Worm (Caenorhabditis elegans): Measurements from ENCODE around the gene C46C2.5.

Gene C46C2.5

DNA sequence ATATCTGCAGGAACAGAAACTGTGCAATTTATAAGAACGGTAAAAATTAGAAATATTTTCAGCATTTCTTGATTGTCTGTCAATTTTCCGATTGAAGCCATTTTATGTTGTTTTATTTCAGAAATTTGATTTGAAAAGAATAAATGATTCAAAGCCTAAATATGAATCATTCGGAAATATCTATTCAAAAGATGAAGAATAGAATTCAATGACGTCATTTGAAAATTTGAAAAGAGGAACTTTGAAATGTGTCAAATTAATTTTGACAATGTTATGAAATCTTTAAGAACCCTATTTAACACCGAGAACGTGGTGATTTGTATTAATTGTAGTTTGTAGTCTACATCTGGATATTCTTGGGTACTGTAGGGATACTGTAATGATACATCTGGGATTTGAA is at the start of gene C46C2.5:
C46C2.5 (minus strand) TSS at position 101 of the 400 bp plus-strand sequence.
- no peak for TF ChIP-seq sma-9 (GFP tag; optimal IDR thresholded peaks at IDR 0.05)
- TF ChIP-seq sma-9 (tag; optimal IDR thresholded peaks at IDR 0.05) = no peak

DNA sequence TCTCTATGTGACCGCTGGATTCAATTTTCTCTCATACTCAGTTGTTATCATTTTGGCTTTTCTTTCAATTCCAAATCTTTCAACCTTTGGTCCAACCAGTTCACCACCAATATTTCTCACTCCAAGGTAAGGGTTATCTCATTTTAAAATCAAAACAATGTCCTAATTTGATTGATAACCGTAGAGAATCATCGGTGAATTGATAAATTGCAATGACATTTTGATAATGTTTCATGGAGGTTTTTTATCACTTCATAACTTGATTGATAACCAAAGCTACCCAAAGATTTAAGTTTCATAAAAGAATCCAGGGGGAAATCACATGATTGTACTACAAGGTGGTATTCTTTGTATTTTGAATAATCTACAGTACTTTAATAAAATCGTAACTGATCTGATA is 46.7 kb upstream of the C46C2.5 start:
- TF ChIP-seq sma-3 (GFP tag; optimal IDR thresholded peaks at IDR 0.05) (no peak), ztf-11 (tag; optimal IDR thresholded peaks at IDR 0.05) (no peak), unc-62 (GFP tag; optimal IDR thresholded peaks at IDR 0.05) (no peak), unc-39 (tag; optimal IDR thresholded peaks at IDR 0.05) (no peak), lin-13 (GFP tag; optimal IDR thresholded peaks at IDR 0.05) (no peak), ceh-82 (tag; optimal IDR thresholded peaks at IDR 0.05) (no peak), mdl-1 (tag; optimal IDR thresholded peaks at IDR 0.05) (no peak), nhr-23 (tag; optimal IDR thresholded peaks at IDR 0.05) (no peak), snpc-4 (tag; optimal IDR thresholded peaks at IDR 0.05) (no peak), C34F6.9 (tag; optimal IDR thresholded peaks at IDR 0.05) (no peak)

DNA sequence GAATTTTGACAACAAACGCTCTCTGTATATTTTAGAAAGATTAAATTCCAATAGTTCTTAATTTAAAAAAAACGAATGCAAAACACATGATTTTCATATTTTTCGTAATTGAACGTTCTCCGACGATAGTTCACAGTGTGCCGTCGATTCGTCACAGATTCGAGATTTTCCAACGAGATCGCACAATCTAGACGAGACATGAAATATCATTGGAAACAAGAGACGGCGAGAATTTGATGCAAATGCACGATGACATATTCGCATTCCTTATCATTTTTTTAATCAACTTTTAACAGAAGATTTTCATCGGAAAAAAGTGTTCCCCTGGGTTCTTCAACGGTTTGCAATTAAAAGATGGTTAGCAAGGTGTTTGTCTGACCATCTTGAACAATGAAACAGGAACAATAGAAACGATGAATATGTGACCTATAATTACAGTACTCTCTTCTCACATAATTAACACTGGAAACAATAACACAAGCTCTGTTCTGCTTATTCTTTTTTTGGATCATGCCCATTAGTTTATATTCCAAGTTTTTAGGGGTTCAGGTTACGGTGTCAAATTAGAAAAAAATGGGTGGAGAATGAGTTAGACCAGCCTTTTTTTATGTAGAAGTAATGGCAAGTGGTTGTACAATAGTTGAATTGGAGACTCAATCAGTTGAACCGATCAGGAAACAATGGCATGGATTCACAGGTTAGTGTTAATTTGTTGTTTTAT is 40.2 kb upstream of the C46C2.5 start, which contains the start of gene Y11D7A.3:
Y11D7A.3 (plus strand) TSS at position 671 of the 721 bp plus-strand sequence.
- TF ChIP-seq zag-1 (tag; optimal IDR thresholded peaks at IDR 0.05) (no peak), ztf-1 (GFP tag; conservative IDR thresholded peaks at IDR 0.05) (no peak), sma-9 (GFP tag; optimal IDR thresholded peaks at IDR 0.05) (peak; percentile 43), sma-9 (tag; optimal IDR thresholded peaks at IDR 0.05) (no peak)

DNA sequence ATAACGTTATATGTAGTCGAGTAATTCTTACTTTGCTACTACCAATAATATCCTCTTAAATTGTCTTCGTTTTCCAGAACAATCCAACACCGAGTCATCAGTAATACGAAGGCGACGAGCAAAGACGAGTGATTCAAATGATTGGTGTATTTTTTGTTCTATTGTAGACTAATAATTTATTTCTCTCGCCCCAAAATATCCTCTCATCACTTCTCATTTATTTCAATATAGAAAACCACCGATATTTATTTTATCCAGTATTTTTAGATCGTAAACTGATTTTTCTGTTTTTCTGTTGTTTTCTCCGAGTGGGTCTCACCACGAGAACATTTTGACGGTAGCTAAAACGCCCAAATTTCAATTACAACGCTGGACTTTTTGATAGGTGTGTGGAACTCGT is 35.2 kb upstream of the C46C2.5 start:
- no peak for TF ChIP-seq dmd-4 (tag; optimal IDR thresholded peaks at IDR 0.05)
- no peak for TF ChIP-seq crh-2 (tag; optimal IDR thresholded peaks at IDR 0.05)
- no peak for TF ChIP-seq ztf-11 (tag; optimal IDR thresholded peaks at IDR 0.05)
- TF ChIP-seq mbf-1 (tag; optimal IDR thresholded peaks at IDR 0.05) = no peak
- no peak for TF ChIP-seq blmp-1 (tag; optimal IDR thresholded peaks at IDR 0.05; ENCODE audit: insufficient read depth)
- no peak for TF ChIP-seq peb-1 (tag; optimal IDR thresholded peaks at IDR 0.05)
- no peak for TF ChIP-seq sem-4 (tag; optimal IDR thresholded peaks at IDR 0.05)
- TF ChIP-seq unc-62 (GFP tag; optimal IDR thresholded peaks at IDR 0.05) = no peak
- TF ChIP-seq C34F6.9 (tag; optimal IDR thresholded peaks at IDR 0.05) = no peak

DNA sequence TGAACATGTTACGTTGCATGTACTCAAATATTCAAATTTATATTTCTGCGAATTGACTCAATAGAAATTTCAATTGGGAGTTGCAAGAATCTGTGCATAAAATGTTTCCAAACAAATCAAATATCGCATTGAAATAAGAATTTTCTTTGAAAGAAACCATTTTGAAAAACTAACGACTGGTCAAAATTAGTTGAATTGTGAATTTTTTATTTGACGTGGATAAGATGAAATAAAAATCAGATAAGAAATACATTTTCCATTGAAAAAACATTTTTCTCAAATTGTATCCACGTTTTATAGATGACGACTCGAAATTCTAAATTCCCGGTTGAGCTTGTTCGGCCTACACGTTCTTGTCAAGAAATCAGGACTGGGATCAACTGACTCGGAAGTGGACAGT is 32.4 kb upstream of the C46C2.5 start, which contains the start of gene C46C2.3:
C46C2.3 (plus strand) TSS at position 301 of the 400 bp plus-strand sequence.
- TF ChIP-seq unc-39 (tag; optimal IDR thresholded peaks at IDR 0.05) (no peak), ceh-16 (tag; optimal IDR thresholded peaks at IDR 0.05) (no peak), sem-4 (tag; optimal IDR thresholded peaks at IDR 0.05) (no peak), alr-1 (tag; optimal IDR thresholded peaks at IDR 0.05) (no peak), lin-39 (tag; optimal IDR thresholded peaks at IDR 0.05) (no peak), nhr-23 (tag; optimal IDR thresholded peaks at IDR 0.05) (no peak), F13H6.1 (tag; optimal IDR thresholded peaks at IDR 0.05) (no peak), ZK546.5 (tag; optimal IDR thresholded peaks at IDR 0.05) (no peak), R02D3.7 (tag; optimal IDR thresholded peaks at IDR 0.05) (no peak), nhr-77 (tag; optimal IDR thresholded peaks at IDR 0.05) (no peak), nhr-12 (tag; optimal IDR thresholded peaks at IDR 0.05) (no peak), ztf-1 (GFP tag; conservative IDR thresholded peaks at IDR 0.05) (no peak), zag-1 (tag; optimal IDR thresholded peaks at IDR 0.05) (no peak), nhr-129 (tag; optimal IDR thresholded peaks at IDR 0.05) (no peak), egl-27 (tag; optimal IDR thresholded peaks at IDR 0.05) (no peak), ama-1 (optimal IDR thresholded peaks at IDR 0.05) (no peak), mbf-1 (tag; optimal IDR thresholded peaks at IDR 0.05) (no peak), nhr-21 (tag; optimal IDR thresholded peaks at IDR 0.05) (no peak), unc-55 (GFP tag; optimal IDR thresholded peaks at IDR 0.05) (no peak), lin-13 (GFP tag; optimal IDR thresholded peaks at IDR 0.05) (no peak)

DNA sequence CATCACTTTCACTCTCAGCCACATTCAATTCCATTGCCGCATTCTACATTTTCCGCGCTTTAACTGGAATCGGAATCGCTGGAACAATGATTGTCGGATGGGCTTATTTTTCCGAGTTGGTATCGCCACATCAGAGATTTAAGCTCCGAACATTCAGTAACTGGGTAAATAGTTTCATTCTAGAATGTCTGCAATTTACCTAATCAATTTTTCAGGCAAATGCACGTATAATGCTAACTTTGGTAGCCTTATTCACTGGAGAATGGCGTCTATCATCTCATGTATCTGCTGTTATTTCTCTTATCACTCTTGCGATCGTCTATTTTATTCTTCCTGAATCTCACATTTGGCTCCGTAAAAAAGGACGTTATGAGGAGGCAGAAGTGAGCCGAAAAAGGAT is 26.0 kb upstream of the C46C2.5 start:
- TF ChIP-seq unc-39 (tag; optimal IDR thresholded peaks at IDR 0.05) (no peak), sma-3 (GFP tag; optimal IDR thresholded peaks at IDR 0.05) (no peak), nhr-25 (tag; optimal IDR thresholded peaks at IDR 0.05) (no peak), elt-1 (tag; optimal IDR thresholded peaks at IDR 0.05) (no peak), alr-1 (tag; optimal IDR thresholded peaks at IDR 0.05) (no peak), mab-5 (tag; optimal IDR thresholded peaks at IDR 0.05) (no peak), ztf-1 (GFP tag; conservative IDR thresholded peaks at IDR 0.05) (no peak), zag-1 (tag; optimal IDR thresholded peaks at IDR 0.05) (no peak), lin-11 (tag; optimal IDR thresholded peaks at IDR 0.05) (no peak), R02D3.7 (tag; optimal IDR thresholded peaks at IDR 0.05) (no peak), nhr-11 (tag; optimal IDR thresholded peaks at IDR 0.05) (no peak), nhr-77 (tag; optimal IDR thresholded peaks at IDR 0.05) (no peak), lin-13 (GFP tag; optimal IDR thresholded peaks at IDR 0.05) (no peak), fos-1 (tag; optimal IDR thresholded peaks at IDR 0.05) (no peak), peb-1 (tag; optimal IDR thresholded peaks at IDR 0.05) (no peak), blmp-1 (tag; optimal IDR thresholded peaks at IDR 0.05; ENCODE audit: insufficient read depth) (no peak), ztf-4 (tag; optimal IDR thresholded peaks at IDR 0.05) (no peak)
